Worm (Caenorhabditis elegans): ENCODE measurements around the gene T19D2.3.

Gene T19D2.3

ce11 chrX:3952737-3953136, 13.7 kb downstream of the T19D2.3 start:
- TF ChIP-seq egl-27 (tag; optimal IDR thresholded peaks at IDR 0.05) (no peak), nhr-6 (tag; optimal IDR thresholded peaks at IDR 0.05) (no peak), elt-1 (tag; optimal IDR thresholded peaks at IDR 0.05) (no peak), lin-11 (tag; optimal IDR thresholded peaks at IDR 0.05) (no peak), nhr-129 (tag; optimal IDR thresholded peaks at IDR 0.05) (no peak), lin-39 (tag; optimal IDR thresholded peaks at IDR 0.05) (no peak), unc-62 (GFP tag; optimal IDR thresholded peaks at IDR 0.05) (no peak), ZK546.5 (tag; optimal IDR thresholded peaks at IDR 0.05) (no peak), aly-2 (tag; optimal IDR thresholded peaks at IDR 0.05) (no peak), mab-5 (tag; optimal IDR thresholded peaks at IDR 0.05) (no peak), nhr-237 (tag; optimal IDR thresholded peaks at IDR 0.05) (no peak), lin-13 (GFP tag; optimal IDR thresholded peaks at IDR 0.05) (no peak), mdl-1 (tag; optimal IDR thresholded peaks at IDR 0.05) (no peak), ceh-16 (tag; optimal IDR thresholded peaks at IDR 0.05) (no peak), mbf-1 (tag; optimal IDR thresholded peaks at IDR 0.05) (no peak), peb-1 (tag; optimal IDR thresholded peaks at IDR 0.05) (no peak), gmeb-1 (tag; optimal IDR thresholded peaks at IDR 0.05) (no peak)

ce11 chrX:3957475-3958204, 18.6 kb downstream of the T19D2.3 start:
- no peak for TF ChIP-seq ceh-82 (tag; optimal IDR thresholded peaks at IDR 0.05)
- TF ChIP-seq sem-4 (tag; optimal IDR thresholded peaks at IDR 0.05) = peak; percentile 33
- no peak for TF ChIP-seq nhr-6 (tag; optimal IDR thresholded peaks at IDR 0.05)
- peak; percentile 9 for TF ChIP-seq C34F6.9 (tag; optimal IDR thresholded peaks at IDR 0.05)
- TF ChIP-seq R02D3.7 (tag; optimal IDR thresholded peaks at IDR 0.05) = no peak
- TF ChIP-seq sma-9 (GFP tag; optimal IDR thresholded peaks at IDR 0.05) = no peak
- no peak for TF ChIP-seq sma-9 (tag; optimal IDR thresholded peaks at IDR 0.05)
- no peak for TF ChIP-seq lin-13 (GFP tag; optimal IDR thresholded peaks at IDR 0.05)
- TF ChIP-seq Y55F3AM.14 (GFP tag; optimal IDR thresholded peaks at IDR 0.05) = no peak

ce11 chrX:3958252-3958651, 19.2 kb downstream of the T19D2.3 start, which contains the start of gene lin-18:
Gene lin-18, plus strand, starts transcription at chrX:3958552.
- TF ChIP-seq nhr-23 (tag; optimal IDR thresholded peaks at IDR 0.05) = no peak
- no peak for TF ChIP-seq nhr-21 (tag; optimal IDR thresholded peaks at IDR 0.05)
- peak; percentile 52 for TF ChIP-seq blmp-1 (tag; optimal IDR thresholded peaks at IDR 0.05; ENCODE audit: insufficient read depth)
- TF ChIP-seq ztf-4 (tag; optimal IDR thresholded peaks at IDR 0.05) = no peak
- TF ChIP-seq unc-55 (GFP tag; optimal IDR thresholded peaks at IDR 0.05) = no peak

ce11 chrX:3959221-3959620, 20.2 kb downstream of the T19D2.3 start:
- TF ChIP-seq elt-3 (tag; optimal IDR thresholded peaks at IDR 0.05) = no peak
- no peak for TF ChIP-seq unc-39 (tag; optimal IDR thresholded peaks at IDR 0.05)
- TF ChIP-seq mdl-1 (tag; optimal IDR thresholded peaks at IDR 0.05) = no peak
- no peak for TF ChIP-seq Y55F3AM.14 (GFP tag; optimal IDR thresholded peaks at IDR 0.05)
- TF ChIP-seq ceh-16 (tag; optimal IDR thresholded peaks at IDR 0.05) = no peak
- no peak for TF ChIP-seq C34F6.9 (tag; optimal IDR thresholded peaks at IDR 0.05)
- no peak for TF ChIP-seq ztf-1 (GFP tag; conservative IDR thresholded peaks at IDR 0.05)
- TF ChIP-seq alr-1 (tag; optimal IDR thresholded peaks at IDR 0.05) = no peak
- no peak for TF ChIP-seq sma-9 (GFP tag; optimal IDR thresholded peaks at IDR 0.05)
- no peak for TF ChIP-seq sma-9 (tag; optimal IDR thresholded peaks at IDR 0.05)
- no peak for TF ChIP-seq nhr-23 (tag; optimal IDR thresholded peaks at IDR 0.05)
- no peak for TF ChIP-seq gmeb-1 (tag; optimal IDR thresholded peaks at IDR 0.05)
- no peak for TF ChIP-seq zag-1 (tag; optimal IDR thresholded peaks at IDR 0.05)
- TF ChIP-seq mab-5 (tag; optimal IDR thresholded peaks at IDR 0.05) = no peak
- no peak for TF ChIP-seq nhr-12 (tag; optimal IDR thresholded peaks at IDR 0.05)
- no peak for TF ChIP-seq nhr-129 (tag; optimal IDR thresholded peaks at IDR 0.05)
- no peak for TF ChIP-seq ceh-82 (tag; optimal IDR thresholded peaks at IDR 0.05)
- no peak for TF ChIP-seq nhr-6 (tag; optimal IDR thresholded peaks at IDR 0.05)
- TF ChIP-seq elt-1 (tag; optimal IDR thresholded peaks at IDR 0.05) = no peak

DNA sequence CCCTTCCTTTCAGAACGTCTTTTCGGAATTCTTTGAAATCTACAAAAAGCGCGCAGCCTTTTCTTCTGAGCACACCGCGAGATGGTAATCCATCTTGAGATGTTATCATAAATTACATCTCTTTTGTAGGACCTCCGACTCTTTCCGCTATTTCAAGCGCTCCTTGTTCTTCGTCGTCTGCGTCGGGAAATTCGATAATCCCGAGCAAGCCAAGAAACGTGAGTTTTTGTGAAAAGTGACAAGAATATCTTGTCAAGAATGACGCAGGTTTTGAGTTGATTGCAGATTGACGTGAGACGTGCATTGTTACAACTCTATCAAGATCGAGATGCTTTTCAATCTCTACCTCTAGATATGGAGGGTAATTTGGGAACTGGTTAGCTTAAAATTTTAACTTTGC, 21.3 kb downstream of the T19D2.3 start:
- peak; percentile 16 for TF ChIP-seq unc-55 (GFP tag; optimal IDR thresholded peaks at IDR 0.05)
- no peak for TF ChIP-seq ztf-11 (tag; optimal IDR thresholded peaks at IDR 0.05)
- no peak for TF ChIP-seq mbf-1 (tag; optimal IDR thresholded peaks at IDR 0.05)
- TF ChIP-seq F13H6.1 (tag; optimal IDR thresholded peaks at IDR 0.05) = no peak
